Fruit fly (Drosophila melanogaster): ENCODE data around the gene Rab11.

- TF ChIP-seq pan (optimal IDR thresholded peaks at IDR 0.05) (peak; percentile 89), psq (optimal IDR thresholded peaks at IDR 0.05) (no peak)
Observed at dm6 chr3R:21101453-21102214, 9.6 kb upstream of the Rab11 start, which contains the start of the genes CG7044 and Tbc1d22.

Data from whole organism.